Fruit fly (Drosophila melanogaster): ENCODE results near the gene TP53INP.
A peak's percentile ranks its signal among the peaks of the same experiment; 100 is the strongest.

Gene TP53INP

dm6 chr3L:4412974-4413373 is 6.2 kb downstream of the TP53INP start (continued):
- TF ChIP-seq CG6689 (GFP tag; IDR thresholded peaks at IDR 0.05) (peak; percentile 66), CG7556 (GFP tag; optimal IDR thresholded peaks at IDR 0.05) (no peak), CG15073 (GFP tag; optimal IDR thresholded peaks at IDR 0.05) (no peak), prd (optimal IDR thresholded peaks at IDR 0.05) (no peak), prd (GFP tag; IDR thresholded peaks at IDR 0.05) (peak; percentile 65), HLH3B (GFP tag; IDR thresholded peaks at IDR 0.05) (peak; percentile 61; the same call in 1 of the 2 replicates), CG4617 (GFP tag; optimal IDR thresholded peaks at IDR 0.05; ENCODE audit: borderline replicate concordance) (peak; percentile 2), CG9797 (GFP tag; optimal IDR thresholded peaks at IDR 0.05) (no peak), CG7839 (tag; optimal IDR thresholded peaks at IDR 0.05) (peak; percentile 45), peb (GFP tag; IDR thresholded peaks at IDR 0.05) (no peak), CG11560 (tag; IDR thresholded peaks at IDR 0.05) (peak; percentile 56; the same call in 1 of the 3 replicates), dati (GFP tag; IDR thresholded peaks at IDR 0.05) (no peak), CG18476 (GFP tag; optimal IDR thresholded peaks at IDR 0.05) (no peak), Mes4 (GFP tag; optimal IDR thresholded peaks at IDR 0.05) (no peak), ara (GFP tag; IDR thresholded peaks at IDR 0.05) (no peak), bsh (GFP tag; optimal IDR thresholded peaks at IDR 0.05) (peak in 1 of 2 experiments; percentile 42), Antp (GFP tag; optimal IDR thresholded peaks at IDR 0.05) (peak; percentile 22), exex (tag; optimal IDR thresholded peaks at IDR 0.05) (no peak), PHDP (tag; optimal IDR thresholded peaks at IDR 0.05) (peak; percentile 5), Ptx1 (GFP tag; IDR thresholded peaks at IDR 0.05) (peak; percentile 68), CG9215 (GFP tag; IDR thresholded peaks at IDR 0.05) (peak; percentile 39; the same call in 1 of the 2 replicates), CG30020 (tag; optimal IDR thresholded peaks at IDR 0.05) (no peak), pb (GFP tag; optimal IDR thresholded peaks at IDR 0.05) (no peak), Camta (GFP tag; optimal IDR thresholded peaks at IDR 0.05) (peak; percentile 23), slou (GFP tag; optimal IDR thresholded peaks at IDR 0.05) (peak; percentile 20), Max (GFP tag; optimal IDR thresholded peaks at IDR 0.05) (no peak), CG13775 (GFP tag; optimal IDR thresholded peaks at IDR 0.05) (peak; percentile 34), CG8290 (GFP tag; optimal IDR thresholded peaks at IDR 0.05) (no peak), CG8290 (tag; optimal IDR thresholded peaks at IDR 0.05) (peak in 1 of 2 experiments; percentile 63), lmd (GFP tag; IDR thresholded peaks at IDR 0.05) (peak; percentile 58; the same call in 1 of the 2 replicates), CG4328 (GFP tag; optimal IDR thresholded peaks at IDR 0.05) (no peak), unpg (GFP tag; optimal IDR thresholded peaks at IDR 0.05) (peak; percentile 49), h (optimal IDR thresholded peaks at IDR 0.05) (no peak), CG7786 (GFP tag; optimal IDR thresholded peaks at IDR 0.05) (peak; percentile 22), lola (GFP tag; optimal IDR thresholded peaks at IDR 0.05) (no peak), Meics (GFP tag; optimal IDR thresholded peaks at IDR 0.05) (peak; percentile 43), H15 (GFP tag; IDR thresholded peaks at IDR 0.05) (no peak), CG8388 (GFP tag; optimal IDR thresholded peaks at IDR 0.05) (peak; percentile 15), CG10209 (GFP tag; optimal IDR thresholded peaks at IDR 0.05) (no peak), CG16815 (GFP tag; optimal IDR thresholded peaks at IDR 0.05) (no peak), ranshi (GFP tag; IDR thresholded peaks at IDR 0.05) (peak; percentile 55; the same call in 1 of the 2 replicates), CG42726 (GFP tag; IDR thresholded peaks at IDR 0.05; ENCODE audit: partially characterized antibody) (no peak), Dad (GFP tag; optimal IDR thresholded peaks at IDR 0.05) (peak; percentile 19), CG18011 (GFP tag; optimal IDR thresholded peaks at IDR 0.05) (no peak), CG13424 (tag; optimal IDR thresholded peaks at IDR 0.05) (no peak), schlank (tag; optimal IDR thresholded peaks at IDR 0.05) (peak; percentile 21), Oaz (GFP tag; IDR thresholded peaks at IDR 0.05) (peak; percentile 40; the same call in 1 of the 2 replicates), CG4707 (GFP tag; optimal IDR thresholded peaks at IDR 0.05) (no peak), emc (GFP tag; optimal IDR thresholded peaks at IDR 0.05) (peak; percentile 17), cad (GFP tag; optimal IDR thresholded peaks at IDR 0.05) (no peak), CG30431 (GFP tag; optimal IDR thresholded peaks at IDR 0.05) (peak; percentile 29), ken (GFP tag; IDR thresholded peaks at IDR 0.05) (no peak)
